Fruit fly (Drosophila melanogaster) whole organism, embryonic: ENCODE results near the gene miple1.

Experiments
- ATbp ChIP-seq: fragments of 200-800 bp; sonication (Bioruptor generic); optimal IDR thresholded peaks from 2 replicates; lab custom pipeline; 2017; ENCODE audit warnings: missing biosample characterization, mild to moderate bottlenecking, missing genetic modification characterization, missing genetic modification reagents
- Awh ChIP-seq: fragments of 200-800 bp; sonication (Bioruptor generic); IDR thresholded peaks from 2 replicates; pipeline ENCODE4, ENCODE4 v1.3.6; 2022; ENCODE audit warnings: missing biosample characterization, missing genetic modification characterization
- B-H2 ChIP-seq: fragments of 200-800 bp; sonication (Bioruptor generic); optimal IDR thresholded peaks from 2 replicates; lab custom pipeline; 2018; ENCODE audit warnings: missing biosample characterization, mild to moderate bottlenecking, missing genetic modification characterization
- CG10431 ChIP-seq: fragments of 200-800 bp; sonication (Bioruptor generic); optimal IDR thresholded peaks from 3 replicates; lab custom pipeline; 2018; ENCODE audit warnings: missing biosample characterization, mild to moderate bottlenecking, missing genetic modification characterization
- CG10565 ChIP-seq: fragments of 200-800 bp; sonication (Bioruptor generic); optimal IDR thresholded peaks from 3 replicates; lab custom pipeline; 2016; ENCODE audit warnings: missing biosample characterization, mild to moderate bottlenecking, missing genetic modification characterization
- CG11247 ChIP-seq: fragments of 200-800 bp; sonication (Bioruptor generic); IDR thresholded peaks from 2 replicates; pipeline ENCODE4 v1.3.6; 2022; ENCODE audit warnings: missing biosample characterization, missing genetic modification characterization
- CG11723 ChIP-seq: fragments of 200-800 bp; sonication (Bioruptor generic); optimal IDR thresholded peaks from 2 replicates; lab custom pipeline; 2017; ENCODE audit warnings: missing biosample characterization, mild to moderate bottlenecking, missing genetic modification characterization
- CG12236 ChIP-seq: fragments of 200-800 bp; sonication (Bioruptor generic); optimal IDR thresholded peaks from 2 replicates; lab custom pipeline; 2016; ENCODE audit warnings: missing biosample characterization, missing genetic modification characterization
- CG12299 ChIP-seq: fragments of 200-800 bp; sonication (Bioruptor generic); optimal IDR thresholded peaks from 2 replicates; lab custom pipeline; 2018; ENCODE audit warnings: missing biosample characterization, mild to moderate bottlenecking, missing genetic modification characterization
- CG14710 ChIP-seq: fragments of 200-800 bp; sonication (Bioruptor generic); optimal IDR thresholded peaks from 3 replicates; lab custom pipeline; 2019; ENCODE audit warnings: missing biosample characterization, mild to moderate bottlenecking, missing genetic modification characterization, moderate library complexity
- CG15073 ChIP-seq: fragments of 200-800 bp; sonication (Bioruptor generic); optimal IDR thresholded peaks from 2 replicates; lab custom pipeline; 2016; ENCODE audit warnings: missing biosample characterization, missing genetic modification characterization
- CG1647 ChIP-seq: fragments of 200-800 bp; sonication (Bioruptor generic); optimal IDR thresholded peaks from 3 replicates; lab custom pipeline; 2016; ENCODE audit warnings: missing biosample characterization, missing genetic modification characterization
- CG17186 ChIP-seq: fragments of 200-800 bp; sonication (Bioruptor generic); optimal IDR thresholded peaks from 3 replicates; lab custom pipeline; 2017; ENCODE audit warnings: missing biosample characterization, missing genetic modification reagents, missing genetic modification characterization
- CG17568 ChIP-seq: fragments of 200-800 bp; sonication (Bioruptor generic); optimal IDR thresholded peaks from 2 replicates; lab custom pipeline; 2018; ENCODE audit warnings: missing biosample characterization, mild to moderate bottlenecking, missing genetic modification characterization, moderate library complexity
- CG2199 ChIP-seq: fragments of 200-800 bp; sonication (Bioruptor generic); IDR thresholded peaks from 3 replicates; pipeline ENCODE4 v1.3.6; 2022; ENCODE audit warnings: missing biosample characterization, missing genetic modification characterization
- CG30403 ChIP-seq: fragments of 200-800 bp; sonication (Bioruptor generic); optimal IDR thresholded peaks from 3 replicates; lab custom pipeline; 2016; ENCODE audit warnings: missing biosample characterization, missing genetic modification characterization
- CG3065 ChIP-seq: fragments of 200-800 bp; sonication (Bioruptor generic); optimal IDR thresholded peaks from 2 replicates; lab custom pipeline; 2016; ENCODE audit warnings: missing biosample characterization, missing genetic modification characterization
- CG31224 ChIP-seq: fragments of 200-800 bp; sonication (Bioruptor generic); IDR thresholded peaks from 2 replicates; pipeline ENCODE4 v1.3.6; 2022; ENCODE audit warnings: missing biosample characterization, missing genetic modification characterization
- CG4617 ChIP-seq: fragments of 200-800 bp; sonication (Bioruptor generic); optimal IDR thresholded peaks from 3 replicates; lab custom pipeline; 2016; ENCODE audit warnings: missing biosample characterization, missing genetic modification characterization, borderline replicate concordance
- CG6765 ChIP-seq: fragments of 200-800 bp; sonication (Bioruptor generic); optimal IDR thresholded peaks from 3 replicates; lab custom pipeline; 2017; ENCODE audit warnings: missing biosample characterization, mild to moderate bottlenecking, missing genetic modification characterization
- CG8290 ChIP-seq, 3 experiments: fragments of 200-800 bp; sonication (Bioruptor generic); optimal IDR thresholded peaks; 2 replicates each; lab custom pipeline; 2016 to 2019; ENCODE audit warnings: missing biosample characterization in 3 of 3, missing genetic modification characterization in 3 of 3, mild to moderate bottlenecking in 2 of 3, moderate library complexity in 1 of 3
- CG9817 ChIP-seq: fragments of 200-800 bp; sonication (Bioruptor generic); optimal IDR thresholded peaks from 2 replicates; lab custom pipeline; 2018; ENCODE audit warnings: missing biosample characterization, mild to moderate bottlenecking, missing genetic modification characterization, moderate library complexity
- CrebB ChIP-seq: fragments of 200-800 bp; sonication (Bioruptor generic); optimal IDR thresholded peaks from 3 replicates; lab custom pipeline; 2018; ENCODE audit warnings: missing biosample characterization, mild to moderate bottlenecking, missing genetic modification characterization
- E2f1 ChIP-seq: fragments of 200-800 bp; sonication (Bioruptor generic); IDR thresholded peaks from 2 replicates; pipeline ENCODE4 v1.3.6; 2022; ENCODE audit warnings: missing biosample characterization, missing genetic modification characterization
- ERR ChIP-seq: fragments of 200-800 bp; sonication (Bioruptor generic); optimal IDR thresholded peaks from 2 replicates; lab custom pipeline; 2016; ENCODE audit warnings: missing biosample characterization, missing genetic modification characterization
- H2.0 ChIP-seq: fragments of 200-800 bp; sonication (Bioruptor generic); IDR thresholded peaks from 2 replicates; pipeline ENCODE4 v1.3.6; 2022; ENCODE audit warnings: missing biosample characterization, missing genetic modification characterization
- Max ChIP-seq: fragments of 200-800 bp; sonication (Bioruptor generic); optimal IDR thresholded peaks from 2 replicates; lab custom pipeline; 2016; ENCODE audit warnings: missing biosample characterization, mild to moderate bottlenecking, missing genetic modification characterization
- Rfx ChIP-seq: fragments of 200-800 bp; sonication (Bioruptor generic); IDR thresholded peaks from 2 replicates; pipeline ENCODE4 v1.3.6; 2022; ENCODE audit warnings: missing biosample characterization, missing genetic modification characterization
- Sox100B ChIP-seq: fragments of 200-800 bp; sonication (Bioruptor generic); optimal IDR thresholded peaks from 3 replicates; lab custom pipeline; 2018; ENCODE audit warnings: missing biosample characterization, mild to moderate bottlenecking, missing genetic modification characterization
- al ChIP-seq: fragments of 200-800 bp; sonication (Bioruptor generic); IDR thresholded peaks from 2 replicates; pipeline ENCODE4 v1.3.6; 2022; ENCODE audit warnings: missing biosample characterization, missing genetic modification characterization
- ara ChIP-seq: fragments of 200-800 bp; sonication (Bioruptor generic); IDR thresholded peaks from 2 replicates; pipeline ENCODE4 v1.3.6; 2022; ENCODE audit warnings: missing biosample characterization, missing genetic modification characterization
- bsh ChIP-seq, 2 experiments: fragments of 200-800 bp; sonication (Bioruptor generic); optimal IDR thresholded peaks; 2 replicates each; lab custom pipeline; 2017 to 2018; ENCODE audit warnings: mild to moderate bottlenecking in 2 of 2, missing biosample characterization in 2 of 2, missing genetic modification characterization in 2 of 2, moderate library complexity in 1 of 2
- btn ChIP-seq: fragments of 200-800 bp; sonication (Bioruptor generic); optimal IDR thresholded peaks from 2 replicates; lab custom pipeline; 2016; ENCODE audit warnings: missing biosample characterization, missing genetic modification characterization
- cad ChIP-seq: fragments of >200 bp; optimal IDR thresholded peaks from 2 replicates; lab custom pipeline; 2017; ENCODE audit warnings: missing biosample characterization, missing genetic modification characterization
- caup ChIP-seq: fragments of 200-800 bp; sonication (Bioruptor generic); optimal IDR thresholded peaks from 3 replicates; lab custom pipeline; 2017; ENCODE audit warnings: missing biosample characterization, mild to moderate bottlenecking, missing genetic modification characterization, moderate library complexity; ENCODE audit not compliant: severe bottlenecking
- cg ChIP-seq: fragments of 200-800 bp; sonication (Bioruptor generic); optimal IDR thresholded peaks from 3 replicates; lab custom pipeline; 2019; ENCODE audit warnings: missing biosample characterization, mild to moderate bottlenecking, missing genetic modification characterization, moderate library complexity
- dan ChIP-seq: fragments of 200-800 bp; sonication (Bioruptor generic); IDR thresholded peaks from 2 replicates; pipeline ENCODE4 v1.3.6; 2022; ENCODE audit warnings: missing biosample characterization, missing genetic modification characterization
- dmrt99B ChIP-seq: fragments of 200-800 bp; sonication (Bioruptor generic); optimal IDR thresholded peaks from 2 replicates; lab custom pipeline; 2018; ENCODE audit warnings: missing biosample characterization, mild to moderate bottlenecking, missing genetic modification characterization, moderate library complexity
- en ChIP-seq: fragments of 200-800 bp; sonication (Bioruptor generic); optimal IDR thresholded peaks from 2 replicates; lab custom pipeline; 2016; ENCODE audit warnings: missing biosample characterization, missing genetic modification characterization
- fd102C ChIP-seq: fragments of 200-800 bp; sonication (Bioruptor generic); optimal IDR thresholded peaks from 2 replicates; lab custom pipeline; 2018; ENCODE audit warnings: missing biosample characterization, mild to moderate bottlenecking, missing genetic modification characterization, moderate library complexity
- gcm2 ChIP-seq: fragments of 200-800 bp; sonication (Bioruptor generic); optimal IDR thresholded peaks from 2 replicates; lab custom pipeline; 2016; ENCODE audit warnings: missing biosample characterization, missing genetic modification characterization
- gsb-n ChIP-seq: fragments of 200-800 bp; sonication (Bioruptor generic); optimal IDR thresholded peaks from 3 replicates; lab custom pipeline; 2018; ENCODE audit warnings: missing biosample characterization, mild to moderate bottlenecking, missing genetic modification characterization
- inv ChIP-seq: fragments of 200-800 bp; sonication (Bioruptor generic); IDR thresholded peaks from 2 replicates; pipeline ENCODE4 v1.3.6; 2022; ENCODE audit warnings: missing biosample characterization, missing genetic modification characterization; ENCODE audit not compliant: partially characterized antibody
- lmd ChIP-seq: fragments of 200-800 bp; sonication (Bioruptor generic); IDR thresholded peaks from 2 replicates; pipeline ENCODE4 v1.3.6; 2022; ENCODE audit warnings: missing biosample characterization, missing genetic modification characterization
- mld ChIP-seq: fragments of 200-800 bp; sonication (Bioruptor generic); IDR thresholded peaks from 3 replicates; pipeline ENCODE4 v1.3.6; 2022; ENCODE audit warnings: missing biosample characterization, missing genetic modification characterization; ENCODE audit not compliant: partially characterized antibody
- pum ChIP-seq: fragments of 200-800 bp; sonication (Bioruptor generic); optimal IDR thresholded peaks from 2 replicates; lab custom pipeline; 2016; ENCODE audit warnings: missing biosample characterization, missing genetic modification characterization
- sens ChIP-seq: fragments of 200-800 bp; sonication (Bioruptor generic); peaks from one replicate; lab custom pipeline; 2016; ENCODE audit warnings: missing biosample characterization, missing genetic modification characterization
- tap ChIP-seq: fragments of 200-800 bp; optimal IDR thresholded peaks from 3 replicates; lab custom pipeline; 2019; ENCODE audit warnings: missing biosample characterization, mild to moderate bottlenecking, missing genetic modification characterization, moderate library complexity
- tll ChIP-seq, 2 experiments: fragments of 200-800 bp in 1 of 2; fragments of >200 bp in 1 of 2; sonication (Bioruptor generic) in 1 of 2; optimal IDR thresholded peaks; 2 replicates each; lab custom pipeline; 2017 to 2019; ENCODE audit warnings: missing biosample characterization in 2 of 2, missing genetic modification characterization in 2 of 2, mild to moderate bottlenecking in 1 of 2, moderate library complexity in 1 of 2
- ttk ChIP-seq: fragments of 200-800 bp; sonication (Bioruptor generic); IDR thresholded peaks from 2 replicates; pipeline ENCODE4 v2.1.2; 2022; ENCODE audit warnings: missing biosample characterization, missing genetic modification characterization

miple1 gene

dm6 chr3L:292146-292776, 25.2 kb downstream of the miple1 start (continued):
- TF ChIP-seq al (no peak), CG14710 (tag; lab: Kevin White, UChicago) (peak; percentile 70), ttk (GFP tag; lab: Robert Waterston, UW) (no peak), en (GFP tag; lab: Kevin White, UChicago) (no peak), CG31224 (GFP tag; lab: Robert Waterston, UW) (no peak), CG8290 (GFP tag; optimal IDR thresholded peaks at IDR 0.05; lab: Kevin White, UChicago) (peak; percentile 43), CG8290 (tag; optimal IDR thresholded peaks at IDR 0.05; lab: Kevin White, UChicago) (peak in 1 of 2 experiments; percentile 50), Max (GFP tag; lab: Kevin White, UChicago) (peak; percentile 9), mld (GFP tag; lab: Robert Waterston, UW) (no peak), CrebB (tag; lab: Kevin White, UChicago) (peak; percentile 23), CG2199 (GFP tag; lab: Robert Waterston, UW) (peak; percentile 25; the same call in 1 of the 3 replicates), CG30403 (GFP tag; lab: Kevin White, UChicago) (no peak), CG17186 (GFP tag; lab: Kevin White, UChicago) (peak; percentile 75), bsh (GFP tag; optimal IDR thresholded peaks at IDR 0.05; lab: Kevin White, UChicago) (no peak), tap (tag; lab: Kevin White, UChicago) (no peak), CG1647 (GFP tag; lab: Kevin White, UChicago) (no peak), H2.0 (GFP tag; lab: Robert Waterston, UW) (no peak), CG11723 (GFP tag; lab: Kevin White, UChicago) (no peak), pum (no peak), ERR (GFP tag; lab: Kevin White, UChicago) (no peak), cad (GFP tag; lab: Kevin White, UChicago) (no peak), CG12236 (GFP tag; lab: Kevin White, UChicago) (no peak), dan (GFP tag; lab: Robert Waterston, UW) (no peak), fd102C (GFP tag; lab: Kevin White, UChicago) (no peak), btn (GFP tag; lab: Kevin White, UChicago) (no peak), dmrt99B (no peak), CG11247 (no peak), CG17568 (GFP tag; lab: Kevin White, UChicago) (no peak), E2f1 (GFP tag; lab: Robert Waterston, UW) (no peak), CG12299 (peak; percentile 58), Awh (0 out of 2 replicates have a peak, but pooled peaks have one; percentile 30), sens (GFP tag; lab: Kevin White, UChicago) (peak; percentile 44), B-H2 (no peak), tll (GFP tag; optimal IDR thresholded peaks at IDR 0.05; lab: Kevin White, UChicago) (peak in 1 of 2 experiments; percentile 49), Rfx (GFP tag; lab: Robert Waterston, UW) (no peak; the same call in 1 of the 2 replicates), inv (GFP tag; lab: Robert Waterston, UW) (no peak), CG3065 (GFP tag; lab: Kevin White, UChicago) (no peak), gcm2 (GFP tag; lab: Kevin White, UChicago) (no peak), caup (GFP tag; lab: Kevin White, UChicago) (no peak), CG6765 (GFP tag; lab: Kevin White, UChicago) (no peak), gsb-n (tag; lab: Kevin White, UChicago) (no peak), Sox100B (GFP tag; lab: Kevin White, UChicago) (no peak), cg (GFP tag; lab: Kevin White, UChicago) (peak; percentile 49), CG4617 (GFP tag; lab: Kevin White, UChicago) (peak; percentile 59), lmd (GFP tag; lab: Robert Waterston, UW) (no peak), CG10431 (GFP tag; lab: Kevin White, UChicago) (no peak), ATbp (GFP tag; lab: Kevin White, UChicago) (peak; percentile 18), CG10565 (GFP tag; lab: Kevin White, UChicago) (no peak), ara (no peak; the same call in 1 of the 2 replicates), CG9817 (no peak), CG15073 (GFP tag; lab: Kevin White, UChicago) (no peak)
